Worm (Caenorhabditis elegans) whole organism, early embryonic: ENCODE measurements around the gene C27D6.12.

Experiments used
- aly-1 ChIP-seq: sonication (generic microtip); optimal IDR thresholded peaks from 2 replicates; lab custom pipeline; 2016; ENCODE audit warnings: missing genetic modification characterization, missing compliant biosample characterization
- ama-1 ChIP-seq: fragments of 150-350 bp; optimal IDR thresholded peaks from 2 replicates; lab custom pipeline; 2014
- ceh-36 ChIP-seq: sonication (generic microtip); optimal IDR thresholded peaks from 2 replicates; lab custom pipeline; 2016; ENCODE audit warnings: missing genetic modification characterization, inconsistent platforms, missing compliant biosample characterization
- ets-7 ChIP-seq: sonication (generic microtip); optimal IDR thresholded peaks from 2 replicates; lab custom pipeline; 2016; ENCODE audit warnings: missing genotype, missing genetic modification characterization, missing compliant biosample characterization
- flt-1 ChIP-seq: fragments of 200-800 bp; sonication (Bioruptor generic); IDR thresholded peaks from 2 replicates; pipeline ENCODE4 v1.3.6; 2022; ENCODE audit warnings: missing genetic modification characterization, missing compliant biosample characterization
- hmbx-1 ChIP-seq: sonication (generic microtip); optimal IDR thresholded peaks from 2 replicates; lab custom pipeline; 2016; ENCODE audit warnings: mild to moderate bottlenecking, missing genetic modification characterization, missing compliant biosample characterization
- hmg-4 ChIP-seq: fragments of 200-800 bp; sonication (Bioruptor generic); optimal IDR thresholded peaks from 2 replicates; lab custom pipeline; 2018; ENCODE audit warnings: mild to moderate bottlenecking, missing genetic modification characterization, missing compliant biosample characterization
- hnd-1 ChIP-seq: sonication (generic microtip); optimal IDR thresholded peaks from 2 replicates; lab custom pipeline; 2016; ENCODE audit warnings: missing genetic modification characterization, missing compliant biosample characterization
- pes-1 ChIP-seq: fragments of 200-800 bp; sonication (Bioruptor generic); IDR thresholded peaks from 2 replicates; pipeline ENCODE4 v1.3.6; 2022; ENCODE audit warnings: missing genetic modification reagents, missing genetic modification characterization, missing compliant biosample characterization
- tbx-11 ChIP-seq: fragments of 200-800 bp; sonication (Bioruptor generic); IDR thresholded peaks from 2 replicates; pipeline ENCODE4 v1.3.6; 2022; ENCODE audit warnings: missing genetic modification characterization, missing compliant biosample characterization
- tbx-37 ChIP-seq: fragments of 200-800 bp; sonication (Bioruptor generic); conservative IDR thresholded peaks from 2 replicates; pipeline ENCODE4 v1.3.6; 2022; ENCODE audit warnings: missing genetic modification reagents, missing genetic modification characterization, missing compliant biosample characterization
- tra-4 ChIP-seq: sonication (generic microtip); optimal IDR thresholded peaks from 2 replicates; lab custom pipeline; 2017; ENCODE audit warnings: missing genetic modification characterization, missing compliant biosample characterization

DNA sequence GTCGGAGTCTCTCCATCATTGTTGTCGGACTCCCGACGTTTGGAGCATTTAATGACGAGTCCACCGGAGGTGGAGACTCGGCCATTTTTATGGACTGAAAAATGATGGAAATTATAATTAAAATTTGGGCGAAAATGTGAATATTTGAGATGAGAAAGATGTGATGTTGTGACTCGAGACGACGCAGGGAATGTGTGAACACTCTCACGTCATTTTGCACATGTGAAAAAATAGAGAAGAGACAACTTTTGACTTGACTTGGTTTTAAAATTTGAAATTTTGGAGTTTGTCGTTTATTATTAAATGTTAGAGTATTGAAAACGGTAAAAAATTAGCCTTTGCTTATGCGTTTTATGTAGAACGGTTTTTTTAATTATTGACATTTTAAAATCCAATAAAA is 47.5 kb upstream of the C27D6.12 start, which contains the start of gene dsh-1:
- TF ChIP-seq ama-1 (lab: Kevin White, UChicago) (no peak), flt-1 (GFP tag; lab: Robert Waterston, UW) (no peak), ets-7 (tag; lab: Kevin White, UChicago) (no peak), tbx-11 (GFP tag; lab: Robert Waterston, UW) (no peak), tbx-37 (no peak), hmbx-1 (no peak), aly-1 (tag; lab: Kevin White, UChicago) (no peak), hmg-4 (GFP tag; lab: Kevin White, UChicago) (no peak), hnd-1 (no peak), tra-4 (tag; lab: Kevin White, UChicago) (no peak), ceh-36 (no peak), pes-1 (GFP tag; lab: Robert Waterston, UW) (no peak)
